Worm (Caenorhabditis elegans): ENCODE measurements around the gene F57B9.8.

The F57B9.8 gene

DNA sequence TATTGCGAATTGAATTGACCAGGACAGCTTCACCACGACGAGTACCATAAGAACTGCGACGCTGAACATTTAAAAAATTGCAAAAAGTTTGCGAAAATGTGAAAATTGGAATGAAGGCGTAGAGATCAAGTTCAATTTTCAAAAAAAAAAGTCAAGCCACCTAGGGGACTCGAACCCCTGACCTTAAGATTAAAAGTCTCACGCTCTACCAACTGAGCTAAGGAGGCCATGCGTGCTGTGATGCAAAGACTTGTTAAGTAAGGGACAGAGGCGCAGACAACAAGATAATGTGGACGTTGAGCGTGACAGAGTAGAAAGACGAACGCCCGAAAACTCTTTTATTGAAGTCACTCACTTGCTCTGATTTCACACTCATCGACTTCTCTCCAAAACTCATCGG lies 47.5 kb downstream of the F57B9.8 start:
- TF ChIP-seq lsy-12 (tag; optimal IDR thresholded peaks at IDR 0.05), result peak; percentile 67
- peak; percentile 33 for TF ChIP-seq pqm-1 (tag; optimal IDR thresholded peaks at IDR 0.05)
- TF ChIP-seq ztf-4 (tag; optimal IDR thresholded peaks at IDR 0.05), result no peak
- TF ChIP-seq elt-2 (tag; optimal IDR thresholded peaks at IDR 0.05), result peak; percentile 35
- peak; percentile 45 for TF ChIP-seq R02D3.7 (tag; optimal IDR thresholded peaks at IDR 0.05)
- peak in 1 of 3 experiments; percentile 59 for TF ChIP-seq elt-3 (tag; optimal IDR thresholded peaks at IDR 0.05)
- no peak for TF ChIP-seq snpc-4 (tag; optimal IDR thresholded peaks at IDR 0.05)
- TF ChIP-seq jun-1 (tag; optimal IDR thresholded peaks at IDR 0.05), result no peak
- no peak for TF ChIP-seq daf-12 (tag; optimal IDR thresholded peaks at IDR 0.05)
- peak; percentile 53 for TF ChIP-seq lin-39 (tag; optimal IDR thresholded peaks at IDR 0.05)
- peak; percentile 18 for TF ChIP-seq ama-1 (optimal IDR thresholded peaks at IDR 0.05)
- TF ChIP-seq lin-15B (tag; optimal IDR thresholded peaks at IDR 0.05), result peak; percentile 32
- peak; percentile 32 for TF ChIP-seq egl-27 (tag; optimal IDR thresholded peaks at IDR 0.05)
- TF ChIP-seq nfya-1 (tag; optimal IDR thresholded peaks at IDR 0.05; ENCODE audit: insufficient read depth), result peak; percentile 67
- peak; percentile 25 for TF ChIP-seq nhr-43 (tag; optimal IDR thresholded peaks at IDR 0.05; ENCODE audit: poor library complexity, severe bottlenecking)
- no peak for TF ChIP-seq fkh-2 (tag; optimal IDR thresholded peaks at IDR 0.05)
- TF ChIP-seq ceh-28 (tag; optimal IDR thresholded peaks at IDR 0.05), result no peak
- TF ChIP-seq hmg-11 (tag; optimal IDR thresholded peaks at IDR 0.05), result peak; percentile 89
- TF ChIP-seq fos-1 (tag; optimal IDR thresholded peaks at IDR 0.05), result no peak
- no peak for TF ChIP-seq skn-1 (tag; optimal IDR thresholded peaks at IDR 0.05)
- peak; percentile 28 for TF ChIP-seq tbx-2 (tag; optimal IDR thresholded peaks at IDR 0.05)

DNA sequence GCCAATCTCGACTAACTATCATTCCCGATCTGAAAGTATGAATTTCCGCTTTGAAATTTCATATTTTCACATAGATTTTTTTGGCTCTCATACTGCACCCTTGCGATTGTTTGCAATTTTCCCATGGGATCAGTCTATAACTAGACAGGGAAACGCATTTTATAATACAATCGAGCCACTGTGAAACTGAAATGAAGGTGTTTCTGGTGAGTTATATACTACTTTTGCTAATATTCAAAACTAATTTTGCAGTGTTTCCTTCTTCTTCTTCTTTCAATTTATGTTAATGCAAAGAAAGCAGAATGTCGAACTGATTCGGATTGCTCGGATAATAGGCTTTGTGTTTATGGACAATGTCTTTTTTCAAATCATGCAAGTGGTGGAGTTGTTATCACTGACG lies 49.2 kb downstream of the F57B9.8 start:
- TF ChIP-seq ceh-28 (tag; optimal IDR thresholded peaks at IDR 0.05) (no peak), fkh-10 (GFP tag; optimal IDR thresholded peaks at IDR 0.05) (no peak), fos-1 (tag; optimal IDR thresholded peaks at IDR 0.05) (no peak), nhr-23 (tag; optimal IDR thresholded peaks at IDR 0.05) (no peak), lin-15B (tag; optimal IDR thresholded peaks at IDR 0.05) (no peak)

DNA sequence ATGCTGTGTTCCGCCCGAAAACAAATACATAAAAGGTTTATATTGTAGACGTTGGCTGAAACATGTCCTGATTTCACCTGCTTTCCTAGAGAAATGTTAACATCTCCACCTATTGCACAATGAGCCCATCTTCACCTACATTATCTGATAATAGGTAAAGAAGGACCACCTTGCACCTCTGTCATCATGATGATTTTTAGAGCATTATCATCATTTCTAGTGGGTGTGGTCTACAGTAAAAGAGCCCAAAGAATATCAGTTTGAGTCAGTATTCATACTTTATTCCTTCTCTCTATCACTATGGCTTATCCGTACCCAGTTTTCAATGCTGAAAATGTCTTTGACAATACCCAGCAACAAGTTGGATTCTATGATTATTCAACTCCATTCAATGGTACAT lies 50.9 kb downstream of the F57B9.8 start, which contains the start of gene med-2:
TSS of gene med-2 (plus strand) at position 301 of the 400 bp plus-strand sequence.
- TF ChIP-seq pqm-1 (tag; optimal IDR thresholded peaks at IDR 0.05) (no peak), hmg-11 (tag; optimal IDR thresholded peaks at IDR 0.05) (no peak), skn-1 (tag; optimal IDR thresholded peaks at IDR 0.05) (no peak), lin-39 (tag; optimal IDR thresholded peaks at IDR 0.05) (no peak), nhr-76 (tag; optimal IDR thresholded peaks at IDR 0.05) (no peak), pha-4 (tag; optimal IDR thresholded peaks at IDR 0.05) (no peak), fos-1 (tag; optimal IDR thresholded peaks at IDR 0.05) (no peak), nhr-77 (tag; optimal IDR thresholded peaks at IDR 0.05) (no peak), sea-2 (GFP tag; optimal IDR thresholded peaks at IDR 0.05) (no peak), nhr-11 (tag; optimal IDR thresholded peaks at IDR 0.05) (no peak), eor-1 (tag; optimal IDR thresholded peaks at IDR 0.05) (no peak), egl-27 (tag; optimal IDR thresholded peaks at IDR 0.05) (no peak), unc-39 (tag; optimal IDR thresholded peaks at IDR 0.05) (no peak), daf-12 (tag; optimal IDR thresholded peaks at IDR 0.05) (no peak), ztf-11 (tag; optimal IDR thresholded peaks at IDR 0.05) (no peak), ztf-4 (tag; optimal IDR thresholded peaks at IDR 0.05) (no peak), elt-3 (tag; optimal IDR thresholded peaks at IDR 0.05) (no peak), nhr-43 (tag; optimal IDR thresholded peaks at IDR 0.05; ENCODE audit: poor library complexity, severe bottlenecking) (no peak), elt-2 (tag; optimal IDR thresholded peaks at IDR 0.05) (no peak)
